Worm (Caenorhabditis elegans): ENCODE data around the gene C49H3.12.
A peak's percentile ranks its signal among the peaks of the same experiment; 100 is the strongest.

C49H3.12 gene

DNA sequence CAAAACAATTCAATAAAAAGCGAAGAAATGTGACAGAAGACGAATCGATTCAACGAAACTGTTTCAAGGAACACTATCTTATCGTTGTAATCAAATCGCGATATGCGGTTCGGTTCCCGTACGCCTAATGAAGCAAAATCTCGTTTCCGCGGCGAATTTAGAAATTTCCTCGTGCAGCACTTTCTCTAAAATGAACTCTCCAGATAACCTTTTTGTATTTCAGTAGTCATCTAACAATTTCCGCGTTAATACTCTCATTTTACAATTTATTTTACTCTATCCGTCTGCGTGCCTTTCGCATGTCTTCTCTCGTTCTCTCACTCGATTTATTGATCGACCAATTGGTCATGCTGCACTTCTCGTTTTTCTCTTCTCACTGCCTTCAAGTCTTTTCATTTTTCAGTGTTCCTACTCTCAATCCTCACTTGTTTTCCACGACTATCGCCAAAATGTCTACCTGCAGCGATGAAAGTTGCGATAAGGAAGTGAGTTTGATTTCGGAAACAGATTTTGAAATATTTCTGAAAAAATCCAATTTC lies 16.9 kb downstream of the C49H3.12 start, which contains the start of the genes npp-27 and ntl-4 (continued):
- TF ChIP-seq unc-62 (GFP tag; optimal IDR thresholded peaks at IDR 0.05) = no peak
- no peak for TF ChIP-seq hrde-1 (tag; optimal IDR thresholded peaks at IDR 0.05; ENCODE audit: borderline replicate concordance)
- TF ChIP-seq ZK185.1 (tag; optimal IDR thresholded peaks at IDR 0.05; ENCODE audit: poor library complexity, severe bottlenecking) = peak; percentile 11

- TF ChIP-seq F10E7.11 (tag; optimal IDR thresholded peaks at IDR 0.05) = no peak
- no peak for TF ChIP-seq pha-4 (tag; optimal IDR thresholded peaks at IDR 0.05)
- TF ChIP-seq B0035.1 (tag; optimal IDR thresholded peaks at IDR 0.05) = no peak
- peak; percentile 82 for TF ChIP-seq lsl-1 (GFP tag; optimal IDR thresholded peaks at IDR 0.05)
- TF ChIP-seq ccch-3 (GFP tag; optimal IDR thresholded peaks at IDR 0.05) = no peak
- TF ChIP-seq pbrm-1 (GFP tag; IDR thresholded peaks at IDR 0.05) = no peak
- TF ChIP-seq lin-40 (tag; optimal IDR thresholded peaks at IDR 0.05) = no peak
- no peak for TF ChIP-seq ztf-18 (tag; optimal IDR thresholded peaks at IDR 0.05)
- no peak for TF ChIP-seq tbx-9 (tag; optimal IDR thresholded peaks at IDR 0.05; ENCODE audit: borderline replicate concordance)
- TF ChIP-seq ekl-4 (GFP tag; IDR thresholded peaks at IDR 0.05) = no peak
- no peak for TF ChIP-seq egl-44 (GFP tag; IDR thresholded peaks at IDR 0.05)
- no peak for TF ChIP-seq him-1 (tag; optimal IDR thresholded peaks at IDR 0.05)
- no peak for TF ChIP-seq dpff-1 (tag; optimal IDR thresholded peaks at IDR 0.05)
- TF ChIP-seq xnd-1 (tag; optimal IDR thresholded peaks at IDR 0.05) = peak; percentile 46
- peak; percentile 6 for TF ChIP-seq nhr-80 (tag; optimal IDR thresholded peaks at IDR 0.05)
- TF ChIP-seq Y67H2A.10 (GFP tag; conservative IDR thresholded peaks at IDR 0.05) = no peak
- no peak for TF ChIP-seq nhr-120 (GFP tag; IDR thresholded peaks at IDR 0.05)
- peak; percentile 75 for TF ChIP-seq madf-6 (GFP tag; IDR thresholded peaks at IDR 0.05)
- no peak for TF ChIP-seq madf-8 (GFP tag; conservative IDR thresholded peaks at IDR 0.05)
- TF ChIP-seq F57A8.1 (GFP tag; optimal IDR thresholded peaks at IDR 0.05) = no peak
- TF ChIP-seq Y95B8A.8 (GFP tag; IDR thresholded peaks at IDR 0.05) = no peak
- no peak for TF ChIP-seq atf-7 (tag; optimal IDR thresholded peaks at IDR 0.05)
- no peak for TF ChIP-seq B0336.3 (GFP tag; IDR thresholded peaks at IDR 0.05)
- peak; percentile 52; the same call in 1 of the 2 replicates for TF ChIP-seq dox-1 (GFP tag; IDR thresholded peaks at IDR 0.05)
- TF ChIP-seq sptf-2 (GFP tag; optimal IDR thresholded peaks at IDR 0.05) = no peak
- no peak for TF ChIP-seq F39B2.1 (GFP tag; IDR thresholded peaks at IDR 0.05)
- no peak for TF ChIP-seq ceh-100 (GFP tag; IDR thresholded peaks at IDR 0.05)
- TF ChIP-seq ZK185.1 (tag; optimal IDR thresholded peaks at IDR 0.05; ENCODE audit: poor library complexity, severe bottlenecking) = no peak
- no peak for TF ChIP-seq T07F8.4 (tag; optimal IDR thresholded peaks at IDR 0.05)
- no peak for TF ChIP-seq ceh-40 (GFP tag; IDR thresholded peaks at IDR 0.05)
- TF ChIP-seq snpc-4 (GFP tag; optimal IDR thresholded peaks at IDR 0.05) = no peak
- peak in 3 of 4 experiments; percentile 3 to 50 (median 6) for TF ChIP-seq snpc-4 (tag; optimal IDR thresholded peaks at IDR 0.05)
- no peak for TF ChIP-seq bed-2 (GFP tag; IDR thresholded peaks at IDR 0.05)
- no peak for TF ChIP-seq mel-28 (tag; optimal IDR thresholded peaks at IDR 0.05; ENCODE audit: borderline replicate concordance)
- no peak for TF ChIP-seq F55B11.4 (tag; optimal IDR thresholded peaks at IDR 0.05; ENCODE audit: borderline replicate concordance, insufficient read depth)
- no peak for TF ChIP-seq lin-26 (GFP tag; IDR thresholded peaks at IDR 0.05)
- peak; percentile 82 for TF ChIP-seq F33H1.4 (GFP tag; IDR thresholded peaks at IDR 0.05)
- 0 out of 2 replicates have a peak, but pooled peaks have one; percentile 13 for TF ChIP-seq egrh-3 (GFP tag; IDR thresholded peaks at IDR 0.05)
- peak; percentile 2 for TF ChIP-seq lin-54 (GFP tag; optimal IDR thresholded peaks at IDR 0.05)
- TF ChIP-seq nfya-2 (GFP tag; IDR thresholded peaks at IDR 0.05) = no peak
- no peak for TF ChIP-seq zim-3 (tag; optimal IDR thresholded peaks at IDR 0.05)
- no peak for TF ChIP-seq akir-1 (GFP tag; optimal IDR thresholded peaks at IDR 0.05)
- no peak for TF ChIP-seq lsy-27 (tag; optimal IDR thresholded peaks at IDR 0.05; ENCODE audit: borderline replicate concordance, insufficient read depth)
Observed at ce11 chrIV:7909455-7910141, 17.5 kb downstream of the C49H3.12 start.
